Worm (Caenorhabditis elegans) whole organism, early embryonic: ENCODE results near the gene str-262.

ENCODE experiments used
- B0310.2 ChIP-seq: sonication (generic microtip); optimal IDR thresholded peaks from 2 replicates; lab custom pipeline; 2016; ENCODE audit warnings: mild to moderate bottlenecking, missing genetic modification characterization, missing compliant biosample characterization
- F13C5.2 ChIP-seq: sonication (generic microtip); optimal IDR thresholded peaks from 2 replicates; lab custom pipeline; 2017; ENCODE audit warnings: mild to moderate bottlenecking, missing genetic modification characterization, inconsistent platforms, missing compliant biosample characterization
- aly-1 ChIP-seq: sonication (generic microtip); optimal IDR thresholded peaks from 2 replicates; lab custom pipeline; 2016; ENCODE audit warnings: missing genetic modification characterization, missing compliant biosample characterization
- ama-1 ChIP-seq: fragments of 150-350 bp; optimal IDR thresholded peaks from 2 replicates; lab custom pipeline; 2014
- ceh-13 ChIP-seq: fragments of 200-800 bp; sonication (Bioruptor generic); optimal IDR thresholded peaks from 2 replicates; lab custom pipeline; 2018; ENCODE audit warnings: mild to moderate bottlenecking, missing genetic modification characterization, missing compliant biosample characterization
- ceh-36 ChIP-seq: sonication (generic microtip); optimal IDR thresholded peaks from 2 replicates; lab custom pipeline; 2016; ENCODE audit warnings: missing genetic modification characterization, inconsistent platforms, missing compliant biosample characterization
- ets-7 ChIP-seq: sonication (generic microtip); optimal IDR thresholded peaks from 2 replicates; lab custom pipeline; 2016; ENCODE audit warnings: missing genotype, missing genetic modification characterization, missing compliant biosample characterization
- flt-1 ChIP-seq: fragments of 200-800 bp; sonication (Bioruptor generic); IDR thresholded peaks from 2 replicates; pipeline ENCODE4 v1.3.6; 2022; ENCODE audit warnings: missing genetic modification characterization, missing compliant biosample characterization
- hmbx-1 ChIP-seq: sonication (generic microtip); optimal IDR thresholded peaks from 2 replicates; lab custom pipeline; 2016; ENCODE audit warnings: mild to moderate bottlenecking, missing genetic modification characterization, missing compliant biosample characterization
- hmg-4 ChIP-seq: fragments of 200-800 bp; sonication (Bioruptor generic); optimal IDR thresholded peaks from 2 replicates; lab custom pipeline; 2018; ENCODE audit warnings: mild to moderate bottlenecking, missing genetic modification characterization, missing compliant biosample characterization
- hnd-1 ChIP-seq: sonication (generic microtip); optimal IDR thresholded peaks from 2 replicates; lab custom pipeline; 2016; ENCODE audit warnings: missing genetic modification characterization, missing compliant biosample characterization
- pes-1 ChIP-seq: fragments of 200-800 bp; sonication (Bioruptor generic); IDR thresholded peaks from 2 replicates; pipeline ENCODE4 v1.3.6; 2022; ENCODE audit warnings: missing genetic modification reagents, missing genetic modification characterization, missing compliant biosample characterization
- scrt-1 ChIP-seq: fragments of 200-800 bp; sonication (Bioruptor generic); IDR thresholded peaks from 2 replicates; pipeline ENCODE4 v1.3.6; 2022; ENCODE audit warnings: missing genetic modification characterization, missing compliant biosample characterization
- sea-1 ChIP-seq: fragments of 200-800 bp; sonication (Bioruptor generic); conservative IDR thresholded peaks from 2 replicates; pipeline ENCODE4 v1.3.6; 2022; ENCODE audit warnings: missing genetic modification characterization, missing compliant biosample characterization
- tbx-11 ChIP-seq: fragments of 200-800 bp; sonication (Bioruptor generic); IDR thresholded peaks from 2 replicates; pipeline ENCODE4 v1.3.6; 2022; ENCODE audit warnings: missing genetic modification characterization, missing compliant biosample characterization
- tbx-37 ChIP-seq: fragments of 200-800 bp; sonication (Bioruptor generic); conservative IDR thresholded peaks from 2 replicates; pipeline ENCODE4 v1.3.6; 2022; ENCODE audit warnings: missing genetic modification reagents, missing genetic modification characterization, missing compliant biosample characterization
- tra-4 ChIP-seq: sonication (generic microtip); optimal IDR thresholded peaks from 2 replicates; lab custom pipeline; 2017; ENCODE audit warnings: missing genetic modification characterization, missing compliant biosample characterization

str-262 gene

ce11 chrV:731330-731729, 21.2 kb downstream of the str-262 start:
- TF ChIP-seq sea-1 (no peak), tbx-37 (GFP tag; lab: Robert Waterston, UW) (no peak), B0310.2 (tag; lab: Kevin White, UChicago) (no peak), pes-1 (no peak), ceh-13 (no peak), ceh-36 (no peak), hmbx-1 (no peak), tbx-11 (GFP tag; lab: Robert Waterston, UW) (no peak), tra-4 (tag; lab: Kevin White, UChicago) (no peak)

- TF ChIP-seq tbx-37 (GFP tag; lab: Robert Waterston, UW) (no peak), ama-1 (lab: Kevin White, UChicago) (no peak), hmg-4 (GFP tag; lab: Kevin White, UChicago) (no peak), hnd-1 (tag; lab: Kevin White, UChicago) (no peak), tbx-11 (GFP tag; lab: Robert Waterston, UW) (no peak), ceh-13 (no peak), tra-4 (tag; lab: Kevin White, UChicago) (no peak), ets-7 (no peak), ceh-36 (no peak), aly-1 (tag; lab: Kevin White, UChicago) (no peak), scrt-1 (GFP tag; lab: Robert Waterston, UW) (no peak)
Observed at ce11 chrV:730216-730615, 22.4 kb downstream of the str-262 start.

ce11 chrV:728822-729493, 23.6 kb downstream of the str-262 start:
- TF ChIP-seq ama-1 (lab: Kevin White, UChicago) (no peak), ets-7 (no peak), tbx-11 (GFP tag; lab: Robert Waterston, UW) (no peak), hmg-4 (GFP tag; lab: Kevin White, UChicago) (no peak), ceh-36 (no peak), tbx-37 (GFP tag; lab: Robert Waterston, UW) (no peak), sea-1 (no peak), aly-1 (tag; lab: Kevin White, UChicago) (no peak), hnd-1 (tag; lab: Kevin White, UChicago) (no peak), B0310.2 (tag; lab: Kevin White, UChicago) (no peak), ceh-13 (no peak), F13C5.2 (no peak)

ce11 chrV:727484-728351, 24.9 kb downstream of the str-262 start, which contains the start of the genes icl-1 and srh-2:
icl-1 (minus strand) TSS chrV:728004.
srh-2 (plus strand) TSS chrV:728301.
- TF ChIP-seq flt-1 (GFP tag; lab: Robert Waterston, UW) (no peak), sea-1 (no peak), ets-7 (no peak), scrt-1 (GFP tag; lab: Robert Waterston, UW) (no peak), hnd-1 (tag; lab: Kevin White, UChicago) (no peak), ceh-13 (no peak), ceh-36 (no peak), B0310.2 (tag; lab: Kevin White, UChicago) (no peak), ama-1 (lab: Kevin White, UChicago) (no peak), F13C5.2 (no peak), hmg-4 (GFP tag; lab: Kevin White, UChicago) (no peak), tbx-11 (GFP tag; lab: Robert Waterston, UW) (no peak), pes-1 (no peak), tra-4 (tag; lab: Kevin White, UChicago) (no peak), aly-1 (tag; lab: Kevin White, UChicago) (no peak)

ce11 chrV:726573-727483, 25.8 kb downstream of the str-262 start:
- no peak for TF ChIP-seq ets-7
- TF ChIP-seq tbx-37 (GFP tag; lab: Robert Waterston, UW): no peak
- TF ChIP-seq tra-4 (tag; lab: Kevin White, UChicago): no peak
- TF ChIP-seq F13C5.2: no peak
- TF ChIP-seq B0310.2 (tag; lab: Kevin White, UChicago): no peak
- no peak for TF ChIP-seq hmbx-1
- no peak for TF ChIP-seq ceh-36
- no peak for TF ChIP-seq aly-1 (tag; lab: Kevin White, UChicago)
- TF ChIP-seq tbx-11 (GFP tag; lab: Robert Waterston, UW): no peak
- no peak for TF ChIP-seq pes-1
- TF ChIP-seq hmg-4 (GFP tag; lab: Kevin White, UChicago): no peak
- no peak for TF ChIP-seq sea-1
- no peak for TF ChIP-seq hnd-1 (tag; lab: Kevin White, UChicago)

- no peak for TF ChIP-seq ceh-13
- no peak for TF ChIP-seq tra-4 (tag; lab: Kevin White, UChicago)
- TF ChIP-seq tbx-37 (GFP tag; lab: Robert Waterston, UW): no peak
- TF ChIP-seq F13C5.2: no peak
- TF ChIP-seq flt-1 (GFP tag; lab: Robert Waterston, UW): no peak
- no peak for TF ChIP-seq pes-1
- TF ChIP-seq aly-1 (tag; lab: Kevin White, UChicago): peak; percentile 12
Observed at ce11 chrV:725807-726572, 26.6 kb downstream of the str-262 start.
